Worm (Caenorhabditis elegans) whole organism, L3 larva: ENCODE measurements around the gene F29B9.12.

Experiments
- R02D3.7 ChIP-seq: fragments of 150-350 bp; optimal IDR thresholded peaks from 2 replicates; lab custom pipeline; 2014; ENCODE audit warnings: missing biosample characterization, missing genetic modification characterization
- aly-2 ChIP-seq: fragments of 150-350 bp; optimal IDR thresholded peaks from 2 replicates; lab custom pipeline; 2014; ENCODE audit warnings: missing biosample characterization, missing genetic modification characterization
- ceh-82 ChIP-seq: fragments of 150-350 bp; optimal IDR thresholded peaks from 2 replicates; lab custom pipeline; 2014; ENCODE audit warnings: missing biosample characterization, missing genetic modification characterization
- egl-27 ChIP-seq: sonication (generic microtip); optimal IDR thresholded peaks from 4 replicates; lab custom pipeline; 2017; ENCODE audit warnings: missing biosample characterization, missing genetic modification reagents, missing genetic modification characterization
- elt-3 ChIP-seq, 3 experiments: fragments of 150-350 bp in 1 of 3; sonication (generic microtip) in 2 of 3; optimal IDR thresholded peaks; 2 replicates in 2 of 3; 4 replicates in 1 of 3; lab custom pipeline; 2014 to 2017; ENCODE audit warnings: missing biosample characterization in 3 of 3, missing genetic modification characterization in 3 of 3
- fkh-10 ChIP-seq: sonication (generic microtip); optimal IDR thresholded peaks from 2 replicates; lab custom pipeline; 2017; ENCODE audit warnings: missing biosample characterization, missing genetic modification reagents, missing genetic modification characterization
- mdl-1 ChIP-seq: fragments of 150-350 bp; optimal IDR thresholded peaks from 2 replicates; lab custom pipeline; 2014; ENCODE audit warnings: missing biosample characterization, missing genetic modification characterization
- nhr-12 ChIP-seq: fragments of 150-350 bp; optimal IDR thresholded peaks from 2 replicates; lab custom pipeline; 2014; ENCODE audit warnings: missing biosample characterization, missing genetic modification characterization
- nhr-23 ChIP-seq: fragments of 150-350 bp; optimal IDR thresholded peaks from 2 replicates; lab custom pipeline; 2014; ENCODE audit warnings: missing biosample characterization, missing genetic modification reagents, missing genetic modification characterization
- nhr-237 ChIP-seq: fragments of 150-350 bp; optimal IDR thresholded peaks from 2 replicates; lab custom pipeline; 2014; ENCODE audit warnings: missing biosample characterization, missing genetic modification characterization
- pha-4 ChIP-seq: fragments of 150-350 bp; optimal IDR thresholded peaks from 2 replicates; lab custom pipeline; 2014; ENCODE audit warnings: missing biosample characterization, missing genetic modification reagents, missing genetic modification characterization
- skn-1 ChIP-seq: fragments of 150-350 bp; optimal IDR thresholded peaks from 2 replicates; lab custom pipeline; 2014; ENCODE audit warnings: missing biosample characterization, missing genetic modification characterization
- zag-1 ChIP-seq: fragments of 150-350 bp; optimal IDR thresholded peaks from 2 replicates; lab custom pipeline; 2014; ENCODE audit warnings: missing biosample characterization, missing genetic modification characterization
- ztf-11 ChIP-seq: fragments of 150-350 bp; optimal IDR thresholded peaks from 2 replicates; lab custom pipeline; 2014; ENCODE audit warnings: missing biosample characterization, missing genetic modification characterization

DNA sequence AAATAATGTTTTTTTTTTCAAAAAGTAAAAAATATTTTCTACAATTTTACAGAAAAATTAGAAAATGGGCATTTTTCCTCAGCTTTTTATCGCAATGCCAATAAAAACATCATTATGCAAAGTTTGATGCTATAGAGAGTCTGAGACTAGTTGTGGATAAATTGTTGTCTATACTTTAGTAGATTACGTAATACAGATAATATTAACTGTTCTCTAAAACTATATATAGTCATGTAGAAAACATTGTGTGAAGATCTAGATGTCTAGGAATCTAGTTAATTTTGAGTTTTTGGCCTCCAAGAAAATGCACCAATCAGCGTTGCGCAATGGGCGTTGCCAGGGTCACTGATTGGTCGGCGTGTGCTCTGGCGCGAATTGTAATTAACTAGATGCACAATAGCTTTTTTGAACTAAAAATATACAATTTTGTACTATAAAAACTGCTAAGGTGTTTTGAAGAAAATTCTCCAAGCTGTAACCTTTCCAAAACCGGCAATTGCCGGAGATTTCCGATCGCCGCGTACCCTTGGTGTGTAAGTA lies 17.0 kb downstream of the F29B9.12 start:
- TF ChIP-seq nhr-12 (tag; lab: Kevin White, UChicago) (no peak), nhr-23 (tag; lab: Kevin White, UChicago) (no peak), pha-4 (no peak), elt-3 (tag; optimal IDR thresholded peaks at IDR 0.05; lab: Kevin White, UChicago) (no peak), R02D3.7 (tag; lab: Kevin White, UChicago) (no peak), fkh-10 (GFP tag; lab: Kevin White, UChicago) (no peak), aly-2 (no peak), egl-27 (tag; lab: Kevin White, UChicago) (no peak), zag-1 (tag; lab: Kevin White, UChicago) (no peak), mdl-1 (no peak), skn-1 (tag; lab: Kevin White, UChicago) (no peak), ceh-82 (tag; lab: Kevin White, UChicago) (no peak), ztf-11 (no peak), nhr-237 (tag; lab: Kevin White, UChicago) (no peak)
